Worm (Caenorhabditis elegans) whole organism, midembryonic: ENCODE data around the gene ptr-24.

ENCODE experiments used
- T22C8.4 ChIP-seq: fragments of 200-800 bp; sonication (Bioruptor generic); IDR thresholded peaks from 2 replicates; pipeline ENCODE4 v1.3.6; 2022; ENCODE audit warnings: missing genetic modification characterization, missing compliant biosample characterization
- cog-1 ChIP-seq: sonication (generic microtip); optimal IDR thresholded peaks from 2 replicates; lab custom pipeline; 2016; ENCODE audit warnings: missing genetic modification characterization, missing compliant biosample characterization
- flt-1 ChIP-seq: fragments of 200-800 bp; sonication (Bioruptor generic); IDR thresholded peaks from 2 replicates; pipeline ENCODE4 v1.3.6; 2022; ENCODE audit warnings: missing genetic modification characterization, missing compliant biosample characterization
- klf-2 ChIP-seq: fragments of 200-800 bp; sonication (Bioruptor generic); conservative IDR thresholded peaks from 2 replicates; pipeline ENCODE4 v1.3.6; 2022; ENCODE audit warnings: missing genetic modification reagents, missing genetic modification characterization, missing compliant biosample characterization
- med-1 ChIP-seq: sonication (generic microtip); optimal IDR thresholded peaks from 2 replicates; lab custom pipeline; 2017; ENCODE audit warnings: missing genetic modification characterization, mild to moderate bottlenecking, missing compliant biosample characterization, antibody characterized with exemption, missing genetic modification reagents; ENCODE audit not compliant: insufficient read depth
- ref-1 ChIP-seq: fragments of 200-800 bp; sonication (Bioruptor generic); conservative IDR thresholded peaks from 2 replicates; pipeline ENCODE4 v1.3.6; 2022; ENCODE audit warnings: missing genetic modification reagents, missing genetic modification characterization, missing compliant biosample characterization
- tab-1 ChIP-seq: fragments of 200-800 bp; sonication (Bioruptor generic); IDR thresholded peaks from 2 replicates; pipeline ENCODE4 v1.3.6; 2022; ENCODE audit warnings: missing genetic modification characterization, missing compliant biosample characterization
- ztf-23 ChIP-seq: fragments of 200-800 bp; sonication (Bioruptor generic); IDR thresholded peaks from 2 replicates; pipeline ENCODE4 v1.3.6; 2022; ENCODE audit warnings: missing genetic modification reagents, missing genetic modification characterization, missing compliant biosample characterization
- ztf-29 ChIP-seq: fragments of 200-800 bp; sonication (Bioruptor generic); IDR thresholded peaks from 2 replicates; pipeline ENCODE4 v1.3.6; 2022; ENCODE audit warnings: missing genetic modification reagents, missing genetic modification characterization, missing compliant biosample characterization

DNA sequence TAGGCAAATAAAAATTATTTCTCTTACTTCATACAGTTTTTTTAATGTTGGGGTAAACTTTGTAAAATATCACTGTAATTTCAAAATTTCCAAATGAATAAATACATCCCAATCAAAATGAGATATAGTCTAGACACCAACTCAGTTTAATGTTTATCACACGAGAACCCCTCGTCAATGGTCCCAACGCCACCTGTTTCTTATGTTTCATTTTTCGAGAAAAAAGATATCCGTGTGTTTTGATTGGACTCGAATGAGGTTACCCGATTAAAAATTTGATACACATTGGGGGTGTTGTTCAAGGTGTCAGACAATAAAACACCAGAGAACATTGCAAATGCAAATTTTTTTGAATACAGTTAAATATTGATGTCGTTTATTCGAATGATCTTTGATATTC lies 20.3 kb upstream of the ptr-24 start:
- TF ChIP-seq med-1 (GFP tag; lab: Kevin White, UChicago) (no peak), klf-2 (no peak), ztf-29 (GFP tag; lab: Robert Waterston, UW) (no peak), T22C8.4 (GFP tag; lab: Robert Waterston, UW) (no peak), ref-1 (GFP tag; lab: Robert Waterston, UW) (no peak), tab-1 (no peak), flt-1 (GFP tag; lab: Robert Waterston, UW) (no peak), cog-1 (tag; lab: Kevin White, UChicago) (no peak), ztf-23 (GFP tag; lab: Robert Waterston, UW) (no peak)
